Worm (Caenorhabditis elegans) whole organism, L4/young adult: ENCODE data around the gene sdz-8.
"Not testable (repeated sequence)": the region's sequence is repeated elsewhere in the genome, so short reads cannot be mapped to it uniquely, and the experiment has no call there.

Experiments
- W03F9.2 ChIP-seq: fragments of 150-350 bp; optimal IDR thresholded peaks from 2 replicates; lab custom pipeline; 2014; ENCODE audit warnings: missing biosample characterization, missing genetic modification characterization
- dao-5 ChIP-seq: sonication (generic microtip); optimal IDR thresholded peaks from 2 replicates; lab custom pipeline; 2016; ENCODE audit warnings: missing genotype, missing genetic modification characterization, moderate library complexity, missing compliant biosample characterization
- him-1 ChIP-seq: sonication (generic microtip); optimal IDR thresholded peaks from 2 replicates; lab custom pipeline; 2016; ENCODE audit warnings: missing genotype, missing genetic modification reagents, missing genetic modification characterization, missing compliant biosample characterization

sdz-8 gene

DNA sequence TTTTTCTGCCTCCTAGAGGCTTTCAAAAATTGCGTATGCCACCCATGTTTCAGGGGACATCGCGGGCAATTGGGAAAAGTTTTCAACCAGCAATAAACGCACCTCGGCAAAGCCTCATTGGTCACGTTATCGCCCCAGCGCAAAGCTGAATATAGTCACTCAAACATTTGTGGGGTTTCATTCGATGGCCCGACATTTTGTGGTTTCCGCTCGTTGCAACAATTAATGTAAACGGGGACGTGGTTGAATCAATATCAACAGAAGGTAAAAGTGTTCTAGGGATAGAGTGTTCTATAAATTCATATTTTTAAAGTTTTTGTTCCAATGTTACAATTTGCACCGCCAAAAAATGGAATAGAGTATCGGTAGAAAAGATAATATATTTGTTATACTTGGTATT, 27.7 kb downstream of the sdz-8 start:
- no peak for TF ChIP-seq him-1
- TF ChIP-seq dao-5 (tag; lab: Kevin White, UChicago): no peak
- TF ChIP-seq W03F9.2: no peak

DNA sequence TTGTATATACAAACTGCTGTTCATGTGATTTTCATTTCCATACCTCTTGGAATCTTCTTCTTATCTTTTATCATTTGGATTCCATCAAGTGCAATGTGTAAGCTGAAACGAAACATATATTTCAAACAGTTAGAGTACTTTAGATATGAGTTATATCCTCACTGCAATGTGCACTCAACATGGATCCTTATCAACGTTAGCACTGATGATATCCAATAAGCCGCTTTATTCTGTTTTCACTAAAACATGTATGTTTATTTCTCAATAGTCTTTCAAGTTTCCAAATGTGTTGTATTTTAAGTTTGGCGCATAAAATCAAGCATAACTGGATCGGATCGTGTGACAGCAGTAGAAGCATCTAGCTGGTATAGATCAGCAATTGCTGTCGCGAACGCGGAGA, 29.3 kb downstream of the sdz-8 start, which contains the start of gene T11F9.10:
T11F9.10 (plus strand) TSS at position 301 of the 400 bp plus-strand sequence.
- TF ChIP-seq W03F9.2 (no peak), dao-5 (tag; lab: Kevin White, UChicago) (no peak), him-1 (no peak)

DNA sequence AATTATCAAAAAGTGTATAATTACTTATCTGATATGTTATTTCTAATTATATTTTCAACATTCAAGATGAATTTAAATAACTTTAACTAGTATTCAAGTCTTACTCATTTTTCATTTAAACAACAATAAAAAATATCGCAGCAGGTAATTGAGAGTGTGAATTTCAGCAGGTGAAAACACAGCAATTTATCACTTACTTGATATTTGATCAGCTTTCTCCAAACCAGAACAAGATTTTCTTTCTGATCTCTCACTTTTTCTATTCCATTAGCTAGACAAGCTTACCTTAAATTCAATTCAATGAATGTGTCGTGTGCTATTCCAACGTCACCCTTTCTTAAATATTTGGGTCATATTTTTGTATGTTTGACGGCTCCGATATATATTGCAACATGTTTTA, 30.4 kb downstream of the sdz-8 start, which contains the start of gene srh-1:
srh-1 (plus strand) TSS at position 301 of the 400 bp plus-strand sequence.
- TF ChIP-seq W03F9.2 (no peak), him-1 (no peak), dao-5 (tag; lab: Kevin White, UChicago) (no peak)

DNA sequence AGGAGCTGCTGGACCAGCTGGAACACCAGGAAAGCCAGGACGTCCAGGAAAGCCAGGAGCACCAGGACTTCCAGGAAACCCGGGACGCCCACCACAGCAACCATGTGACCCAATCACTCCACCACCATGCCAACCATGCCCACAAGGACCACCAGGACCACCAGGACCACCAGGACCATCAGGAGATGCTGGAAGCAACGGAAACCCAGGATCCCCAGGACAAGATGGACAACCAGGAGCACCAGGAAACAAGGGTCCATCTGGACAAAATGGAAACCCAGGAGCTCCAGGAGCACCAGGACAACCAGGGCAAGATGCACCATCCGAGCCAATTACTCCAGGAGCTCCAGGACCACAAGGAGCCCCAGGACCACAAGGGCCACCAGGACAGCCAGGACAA, 31.6 kb downstream of the sdz-8 start:
- TF ChIP-seq him-1 (no peak), dao-5 (tag; lab: Kevin White, UChicago) (no peak), W03F9.2 (no peak)

DNA sequence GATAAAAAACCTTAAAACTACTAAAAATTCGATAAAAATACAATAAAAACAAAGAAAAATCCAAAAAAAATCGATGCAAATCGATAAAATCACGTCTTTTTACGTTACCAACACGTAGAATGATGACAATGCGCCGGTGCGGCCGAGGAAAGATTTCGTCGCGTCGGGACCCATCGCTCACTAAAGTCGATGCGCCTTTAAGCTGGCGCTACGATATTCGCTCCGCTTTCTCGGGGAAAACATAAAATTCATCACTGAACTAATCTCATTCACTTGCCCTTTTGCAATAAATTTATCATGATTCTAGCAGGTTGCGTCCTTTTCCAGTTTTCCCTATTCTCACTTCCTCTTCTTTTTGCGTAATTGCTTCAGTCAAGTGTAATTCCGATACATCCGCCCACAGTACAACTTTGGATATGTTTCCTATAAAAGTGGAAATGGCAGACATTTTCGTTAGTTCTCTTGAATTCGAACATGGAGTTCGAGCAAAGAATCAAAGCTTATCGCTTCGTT, 32.4 kb downstream of the sdz-8 start, which contains the start of gene col-157:
col-157 (plus strand) TSS at position 463 of the 513 bp plus-strand sequence.
- TF ChIP-seq dao-5 (tag; lab: Kevin White, UChicago); him-1; W03F9.2: not testable (repeated sequence)

DNA sequence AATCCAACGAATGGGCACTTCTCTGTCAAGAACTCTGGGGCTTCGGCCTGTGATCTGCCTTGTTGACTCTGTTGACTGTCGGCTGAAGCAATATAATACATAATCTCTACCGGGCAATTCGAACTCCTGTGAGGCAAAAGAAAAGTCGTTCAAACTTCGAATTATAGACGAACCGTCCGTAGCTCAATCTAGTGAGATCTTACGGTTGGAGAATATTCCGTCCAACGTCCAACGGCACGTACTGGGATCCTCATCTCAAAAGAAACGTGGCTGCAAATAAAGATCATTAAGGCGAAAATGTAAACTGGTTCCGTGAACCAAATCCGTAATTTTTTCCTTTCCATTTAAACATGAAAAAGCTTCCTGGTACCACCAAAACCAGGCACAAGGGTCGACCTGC, 35.3 kb downstream of the sdz-8 start, which contains the start of gene T11F9.14:
T11F9.14 (minus strand) TSS at position 101 of the 400 bp plus-strand sequence.
- TF ChIP-seq W03F9.2; him-1; dao-5 (tag; lab: Kevin White, UChicago): not testable (repeated sequence)

DNA sequence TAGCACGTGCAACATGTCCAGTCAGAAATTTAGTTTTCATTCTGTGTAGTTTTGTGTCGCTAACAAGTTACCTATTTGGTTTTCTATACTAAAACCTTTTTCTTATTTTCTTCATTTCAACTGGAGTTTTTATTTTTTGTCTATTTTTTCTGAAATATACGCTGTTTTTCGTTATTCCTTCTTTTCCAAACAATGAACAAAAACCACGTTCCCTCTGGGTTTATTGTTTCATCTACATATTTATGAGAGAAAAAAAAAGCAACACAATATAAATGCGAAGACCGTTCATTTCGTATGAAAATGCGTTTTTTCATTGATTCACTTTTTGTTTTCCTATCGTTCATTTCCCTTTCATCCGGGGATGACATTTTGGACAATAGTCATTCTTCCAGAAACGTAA, 36.6 kb downstream of the sdz-8 start, which contains the start of gene T11F9.22:
T11F9.22 (plus strand) TSS at position 301 of the 400 bp plus-strand sequence.
- TF ChIP-seq him-1 (no peak), dao-5 (tag; lab: Kevin White, UChicago) (no peak), W03F9.2 (no peak)

DNA sequence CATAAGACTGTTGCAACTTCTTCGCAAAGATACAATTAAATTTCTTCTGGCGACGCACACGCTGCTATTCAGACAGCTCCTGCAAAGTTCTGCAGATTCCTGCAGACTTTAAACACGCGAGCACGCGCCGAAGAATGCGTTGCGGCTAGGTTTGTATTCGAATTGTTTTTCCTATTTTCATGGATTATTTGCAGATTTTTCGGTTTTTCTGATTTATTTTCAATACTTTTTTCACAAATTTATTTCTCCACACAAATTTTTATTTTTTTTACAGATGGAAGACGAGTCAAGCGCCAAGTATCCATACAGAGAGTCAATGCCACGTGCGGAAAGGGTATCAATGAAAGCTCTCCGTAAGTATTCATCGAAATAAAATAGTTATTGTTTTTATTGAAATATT, 40.4 kb downstream of the sdz-8 start, which contains the start of gene T11F9.7:
T11F9.7 (plus strand) TSS at position 301 of the 400 bp plus-strand sequence.
- TF ChIP-seq W03F9.2; him-1; dao-5 (tag; lab: Kevin White, UChicago): not testable (repeated sequence)

DNA sequence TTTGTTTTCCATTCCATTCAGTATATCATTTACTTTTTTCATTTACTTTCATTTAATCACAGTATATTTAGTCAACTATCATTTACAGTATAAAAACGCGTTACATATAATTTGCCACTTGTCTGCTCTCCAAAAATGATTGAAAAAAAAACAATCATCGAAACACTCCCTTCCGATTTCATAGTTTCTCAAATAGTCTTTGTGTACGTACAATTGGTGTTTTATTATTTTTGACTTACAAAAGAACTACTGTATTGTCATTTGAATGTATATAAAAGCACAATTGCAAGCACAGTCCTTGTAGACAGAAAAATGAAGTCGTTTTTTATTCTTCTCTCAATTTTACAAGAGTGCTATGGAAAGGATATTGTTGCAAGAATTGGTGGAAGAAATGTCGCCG, 41.6 kb downstream of the sdz-8 start, which contains the start of gene nas-22:
nas-22 (plus strand) TSS at position 301 of the 400 bp plus-strand sequence.
- TF ChIP-seq him-1 (no peak), dao-5 (tag; lab: Kevin White, UChicago) (no peak), W03F9.2 (no peak)

DNA sequence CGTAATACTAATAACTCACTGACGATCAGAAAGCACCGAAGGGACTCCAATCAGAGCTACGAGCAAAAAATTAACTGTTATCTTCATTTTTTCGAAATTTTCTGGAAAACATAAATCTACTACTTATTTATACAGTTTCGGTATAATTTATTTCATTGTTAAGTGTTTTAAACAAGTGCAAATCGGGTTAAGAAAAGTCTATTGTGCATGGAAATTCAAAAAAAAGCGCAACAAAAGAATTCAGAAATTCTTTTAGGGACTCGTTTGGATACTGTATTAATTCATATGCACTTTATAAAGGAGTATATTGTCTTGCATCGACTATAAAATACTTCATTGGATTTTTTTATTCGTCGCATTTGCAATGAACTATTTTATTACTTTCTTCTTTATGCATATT, 43.8 kb downstream of the sdz-8 start, which contains the start of the genes nas-20 and nas-21:
nas-20 (minus strand) TSS at position 101 of the 400 bp plus-strand sequence.
nas-21 (plus strand) TSS at position 356 of the 400 bp plus-strand sequence.
- TF ChIP-seq him-1: no peak
- TF ChIP-seq W03F9.2: no peak
- TF ChIP-seq dao-5 (tag; lab: Kevin White, UChicago): no peak

DNA sequence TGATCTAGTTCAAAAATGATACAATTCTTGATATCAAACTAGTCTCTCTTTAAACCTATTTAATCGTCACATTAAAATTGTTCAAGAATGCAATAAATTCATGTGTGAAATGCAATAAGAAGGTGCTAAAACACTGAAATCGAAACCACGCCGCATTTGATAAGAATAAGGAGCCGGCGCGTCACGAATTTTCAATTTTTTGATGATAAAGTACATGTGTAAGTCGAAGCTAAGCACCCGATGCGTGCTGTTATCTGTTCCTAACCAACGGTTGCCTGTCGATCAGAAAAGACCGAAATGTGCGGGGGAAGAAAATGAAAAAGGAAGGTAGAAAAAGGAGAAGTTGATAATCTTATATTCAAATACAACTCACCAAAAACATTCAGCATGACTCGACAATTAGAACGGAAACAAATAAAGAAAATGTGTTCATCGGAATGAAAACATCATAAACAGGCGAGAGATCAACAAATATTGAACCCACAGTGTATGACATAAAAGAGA, 45.7 kb downstream of the sdz-8 start, which contains the start of gene aat-6:
aat-6 (minus strand) TSS at position 454 of the 504 bp plus-strand sequence.
- TF ChIP-seq dao-5 (tag; lab: Kevin White, UChicago): no peak
- no peak for TF ChIP-seq W03F9.2
- TF ChIP-seq him-1: no peak
